Worm (Caenorhabditis elegans) whole organism, L4/young adult: ENCODE results near the gene txt-8.

ENCODE experiments used
- W03F9.2 ChIP-seq: fragments of 150-350 bp; optimal IDR thresholded peaks from 2 replicates; lab custom pipeline; 2014; ENCODE audit warnings: missing biosample characterization, missing genetic modification characterization
- him-1 ChIP-seq: sonication (generic microtip); optimal IDR thresholded peaks from 2 replicates; lab custom pipeline; 2016; ENCODE audit warnings: missing genotype, missing genetic modification reagents, missing genetic modification characterization, missing compliant biosample characterization

ce11 chrV:18402743-18403142 lies 11.4 kb upstream of the txt-8 start:
- TF ChIP-seq him-1 (tag; lab: Kevin White, UChicago) (no peak), W03F9.2 (tag; lab: Kevin White, UChicago) (no peak)
